Worm (Caenorhabditis elegans): ENCODE data around the gene F08D12.2.

ce11 chrII:2752536-2752935 lies 28.9 kb upstream of the F08D12.2 start, which contains the start of gene F29A7.6:
- TF ChIP-seq egl-43 (GFP tag; IDR thresholded peaks at IDR 0.05) (no peak), nhr-42 (GFP tag; IDR thresholded peaks at IDR 0.05) (no peak), lin-15B (tag; optimal IDR thresholded peaks at IDR 0.05) (no peak), aha-1 (tag) (no peak), mdl-1 (tag; optimal IDR thresholded peaks at IDR 0.05) (no peak), Y105C5A.15 (GFP tag; IDR thresholded peaks at IDR 0.05) (no peak), ama-1 (optimal IDR thresholded peaks at IDR 0.05) (no peak), ceh-20 (GFP tag; IDR thresholded peaks at IDR 0.05) (no peak), ztf-11 (tag; optimal IDR thresholded peaks at IDR 0.05) (no peak), nhr-11 (tag; optimal IDR thresholded peaks at IDR 0.05) (peak; percentile 10), set-16 (GFP tag; IDR thresholded peaks at IDR 0.05) (no peak), lin-13 (GFP tag; optimal IDR thresholded peaks at IDR 0.05) (no peak), ceh-82 (tag; optimal IDR thresholded peaks at IDR 0.05) (no peak)

Measured in whole organism, L4 larva.